Fruit fly (Drosophila melanogaster) whole organism, embryonic: ENCODE data around the gene Uba4.

Experiments used
- Bdp1 ChIP-seq: fragments of 200-800 bp; sonication (Bioruptor generic); optimal IDR thresholded peaks from 3 replicates; lab custom pipeline; 2016; ENCODE audit warnings: missing biosample characterization, missing genetic modification characterization
- CG10209 ChIP-seq: fragments of 200-800 bp; sonication (Bioruptor generic); optimal IDR thresholded peaks from 3 replicates; lab custom pipeline; 2017; ENCODE audit warnings: missing biosample characterization, mild to moderate bottlenecking, missing genetic modification characterization, missing genetic modification reagents
- CG10274 ChIP-seq: fragments of 200-800 bp; sonication (Bioruptor generic); optimal IDR thresholded peaks from 3 replicates; lab custom pipeline; 2017; ENCODE audit warnings: missing biosample characterization, mild to moderate bottlenecking, missing genetic modification characterization
- CG10543 ChIP-seq: fragments of 200-800 bp; sonication (Bioruptor generic); optimal IDR thresholded peaks from 3 replicates; lab custom pipeline; 2017; ENCODE audit warnings: missing biosample characterization, mild to moderate bottlenecking, missing genetic modification characterization, moderate library complexity
- CG13287 ChIP-seq: fragments of 200-800 bp; sonication (Bioruptor generic); IDR thresholded peaks from 2 replicates; pipeline ENCODE4 v1.3.6; 2022; ENCODE audit warnings: missing biosample characterization, missing genetic modification characterization; ENCODE audit not compliant: partially characterized antibody
- CG13624 ChIP-seq: fragments of 200-800 bp; sonication (Bioruptor generic); optimal IDR thresholded peaks from 2 replicates; lab custom pipeline; 2016; ENCODE audit warnings: missing biosample characterization, missing genetic modification characterization
- CG14710 ChIP-seq: fragments of 200-800 bp; sonication (Bioruptor generic); optimal IDR thresholded peaks from 3 replicates; lab custom pipeline; 2019; ENCODE audit warnings: missing biosample characterization, mild to moderate bottlenecking, missing genetic modification characterization, moderate library complexity
- CG14965 ChIP-seq: fragments of 200-800 bp; sonication (Bioruptor generic); optimal IDR thresholded peaks from 2 replicates; lab custom pipeline; 2016; ENCODE audit warnings: missing biosample characterization, missing genetic modification characterization, borderline replicate concordance
- CG15269 ChIP-seq: fragments of 200-800 bp; sonication (Bioruptor generic); optimal IDR thresholded peaks from 2 replicates; lab custom pipeline; 2018; ENCODE audit warnings: missing biosample characterization, mild to moderate bottlenecking, missing genetic modification characterization, moderate library complexity
- CG1529 ChIP-seq: fragments of 200-800 bp; sonication (Bioruptor generic); optimal IDR thresholded peaks from 3 replicates; lab custom pipeline; 2018; ENCODE audit warnings: missing biosample characterization, missing genetic modification characterization
- CG15601 ChIP-seq: fragments of 200-800 bp; sonication (Bioruptor generic); optimal IDR thresholded peaks from 3 replicates; lab custom pipeline; 2019; ENCODE audit warnings: missing biosample characterization, mild to moderate bottlenecking, missing genetic modification characterization, moderate library complexity
- CG15696 ChIP-seq: fragments of 200-800 bp; sonication (Bioruptor generic); optimal IDR thresholded peaks from 2 replicates; lab custom pipeline; 2019; ENCODE audit warnings: missing biosample characterization, mild to moderate bottlenecking, missing genetic modification characterization, moderate library complexity
- CG4360 ChIP-seq: fragments of 200-800 bp; sonication (Bioruptor generic); IDR thresholded peaks from 2 replicates; pipeline ENCODE4 v1.3.6; 2022; ENCODE audit warnings: missing biosample characterization, missing genetic modification characterization
- CG4404 ChIP-seq: fragments of 200-800 bp; sonication (Bioruptor generic); IDR thresholded peaks from 2 replicates; pipeline ENCODE4 v1.3.6; 2022; ENCODE audit warnings: missing biosample characterization, missing genetic modification characterization
- CG6791 ChIP-seq: fragments of 200-800 bp; sonication (Bioruptor generic); IDR thresholded peaks from 3 replicates; pipeline ENCODE4 v1.3.6; 2022; ENCODE audit warnings: missing biosample characterization, missing genetic modification characterization; ENCODE audit not compliant: partially characterized antibody
- CG7928 ChIP-seq: fragments of 200-800 bp; sonication (Bioruptor generic); optimal IDR thresholded peaks from 2 replicates; lab custom pipeline; 2017; ENCODE audit warnings: missing biosample characterization, mild to moderate bottlenecking, missing genetic modification characterization
- CTCF ChIP-seq: fragments of 200-800 bp; sonication (Bioruptor generic); optimal IDR thresholded peaks from 2 replicates; lab custom pipeline; 2017; ENCODE audit warnings: missing biosample characterization, mild to moderate bottlenecking, missing genetic modification characterization, moderate library complexity
- Chrac-16 ChIP-seq: fragments of 200-800 bp; sonication (Bioruptor generic); optimal IDR thresholded peaks from 3 replicates; lab custom pipeline; 2016; ENCODE audit warnings: missing biosample characterization, missing genetic modification characterization
- CrebB ChIP-seq: fragments of 200-800 bp; sonication (Bioruptor generic); optimal IDR thresholded peaks from 3 replicates; lab custom pipeline; 2018; ENCODE audit warnings: missing biosample characterization, mild to moderate bottlenecking, missing genetic modification characterization
- Dbx ChIP-seq: fragments of 200-800 bp; sonication (Bioruptor generic); IDR thresholded peaks from 3 replicates; pipeline ENCODE4 v1.3.6; 2022; ENCODE audit warnings: missing biosample characterization, missing genetic modification characterization
- Doc3 ChIP-seq: fragments of 200-800 bp; sonication (Bioruptor generic); IDR thresholded peaks from 3 replicates; pipeline ENCODE4 v1.3.6; 2022; ENCODE audit warnings: missing biosample characterization, missing genetic modification characterization; ENCODE audit not compliant: partially characterized antibody
- Fer1 ChIP-seq: fragments of 200-800 bp; sonication (Bioruptor generic); optimal IDR thresholded peaks from 2 replicates; lab custom pipeline; 2017; ENCODE audit warnings: missing biosample characterization, mild to moderate bottlenecking, missing genetic modification characterization
- Fer3 ChIP-seq: fragments of 200-800 bp; sonication (Bioruptor generic); optimal IDR thresholded peaks from 2 replicates; lab custom pipeline; 2018; ENCODE audit warnings: missing biosample characterization, mild to moderate bottlenecking, missing genetic modification characterization, moderate library complexity
- HHEX ChIP-seq: fragments of 200-800 bp; sonication (Bioruptor generic); optimal IDR thresholded peaks from 3 replicates; lab custom pipeline; 2017; ENCODE audit warnings: missing biosample characterization, mild to moderate bottlenecking, missing genetic modification characterization, missing genetic modification reagents
- Hey ChIP-seq: fragments of 200-800 bp; sonication (Bioruptor generic); optimal IDR thresholded peaks from 3 replicates; lab custom pipeline; 2018; ENCODE audit warnings: missing biosample characterization, mild to moderate bottlenecking, missing genetic modification characterization
- Hmx ChIP-seq: fragments of 200-800 bp; sonication (Bioruptor generic); optimal IDR thresholded peaks from 2 replicates; lab custom pipeline; 2016; ENCODE audit warnings: missing biosample characterization, missing genetic modification characterization
- Jarid2 ChIP-seq: fragments of 200-800 bp; sonication (Bioruptor generic); optimal IDR thresholded peaks from 3 replicates; lab custom pipeline; 2017; ENCODE audit warnings: mild to moderate bottlenecking, missing biosample characterization, missing genetic modification reagents, missing genetic modification characterization
- Optix ChIP-seq: fragments of 200-800 bp; sonication (Bioruptor generic); IDR thresholded peaks from 3 replicates; pipeline ENCODE4 v1.3.6; 2022; ENCODE audit warnings: missing biosample characterization, missing genetic modification characterization
- Sry-δ ChIP-seq: fragments of 200-800 bp; sonication (Bioruptor generic); optimal IDR thresholded peaks from 2 replicates; lab custom pipeline; 2016; ENCODE audit warnings: missing biosample characterization, missing genetic modification characterization
- cg ChIP-seq: fragments of 200-800 bp; sonication (Bioruptor generic); optimal IDR thresholded peaks from 3 replicates; lab custom pipeline; 2019; ENCODE audit warnings: missing biosample characterization, mild to moderate bottlenecking, missing genetic modification characterization, moderate library complexity
- dimm ChIP-seq: fragments of 200-800 bp; sonication (Bioruptor generic); IDR thresholded peaks from 2 replicates; pipeline ENCODE4 v1.3.6; 2022; ENCODE audit warnings: missing biosample characterization, missing genetic modification characterization
- esg ChIP-seq: fragments of 200-800 bp; sonication (Bioruptor generic); conservative IDR thresholded peaks from 2 replicates; pipeline ENCODE4 v1.3.6; 2022; ENCODE audit warnings: missing biosample characterization, missing genetic modification characterization
- fd96Cb ChIP-seq: fragments of 200-800 bp; sonication (Bioruptor generic); optimal IDR thresholded peaks from 2 replicates; lab custom pipeline; 2018; ENCODE audit warnings: missing biosample characterization, mild to moderate bottlenecking, missing genetic modification characterization, moderate library complexity
- gcm2 ChIP-seq: fragments of 200-800 bp; sonication (Bioruptor generic); optimal IDR thresholded peaks from 2 replicates; lab custom pipeline; 2016; ENCODE audit warnings: missing biosample characterization, missing genetic modification characterization
- h ChIP-seq: fragments of >200 bp; optimal IDR thresholded peaks from 2 replicates; lab custom pipeline; 2017
- ind ChIP-seq: fragments of 200-800 bp; sonication (Bioruptor generic); optimal IDR thresholded peaks from 3 replicates; lab custom pipeline; 2016; ENCODE audit warnings: missing biosample characterization, missing genetic modification characterization
- lilli ChIP-seq: fragments of 200-800 bp; sonication (Bioruptor generic); optimal IDR thresholded peaks from 3 replicates; lab custom pipeline; 2016; ENCODE audit warnings: missing biosample characterization, missing genetic modification characterization
- mirr ChIP-seq: fragments of 200-800 bp; sonication (Bioruptor generic); optimal IDR thresholded peaks from 3 replicates; lab custom pipeline; 2018; ENCODE audit warnings: missing biosample characterization, mild to moderate bottlenecking, missing genetic modification characterization
- onecut ChIP-seq: fragments of 200-800 bp; sonication (Bioruptor generic); IDR thresholded peaks from 2 replicates; pipeline ENCODE4 v1.3.6; 2022; ENCODE audit warnings: missing biosample characterization, missing genetic modification characterization
- otp ChIP-seq: fragments of 200-800 bp; sonication (Bioruptor generic); IDR thresholded peaks from 3 replicates; pipeline ENCODE4, ENCODE4 v1.3.6; 2022; ENCODE audit warnings: missing biosample characterization, missing genetic modification characterization
- pho ChIP-seq: fragments of 200-800 bp; sonication (Bioruptor generic); optimal IDR thresholded peaks from 2 replicates; lab custom pipeline; 2016; ENCODE audit warnings: missing biosample characterization, missing genetic modification characterization
- pnt ChIP-seq: fragments of 200-800 bp; sonication (Bioruptor generic); optimal IDR thresholded peaks from 3 replicates; lab custom pipeline; 2016; ENCODE audit warnings: missing biosample characterization, missing genetic modification characterization
- prd ChIP-seq, 3 experiments: fragments of >200 bp in 2 of 3; fragments of 200-800 bp in 1 of 3; sonication (Bioruptor generic) in 1 of 3; optimal IDR thresholded peaks in 2 of 3; IDR thresholded peaks in 1 of 3; 2 replicates in 2 of 3; 3 replicates in 1 of 3; pipeline versions ENCODE4 v1.3.6 to Lab custom; 2017 to 2022; ENCODE audit warnings: missing biosample characterization in 1 of 3, missing genetic modification characterization in 1 of 3
- pros ChIP-seq: fragments of 200-800 bp; sonication (Bioruptor generic); optimal IDR thresholded peaks from 3 replicates; lab custom pipeline; 2019; ENCODE audit warnings: missing biosample characterization, mild to moderate bottlenecking, missing genetic modification characterization, moderate library complexity
- sna ChIP-seq: fragments of 200-800 bp; sonication (Bioruptor generic); IDR thresholded peaks from 2 replicates; pipeline ENCODE4 v1.3.6; 2022; ENCODE audit warnings: missing biosample characterization, missing genetic modification characterization; ENCODE audit not compliant: partially characterized antibody
- tio ChIP-seq: fragments of 200-800 bp; sonication (Bioruptor generic); optimal IDR thresholded peaks from 2 replicates; lab custom pipeline; 2017; ENCODE audit warnings: missing biosample characterization, missing genetic modification characterization, inconsistent platforms
- trh ChIP-seq: fragments of 200-800 bp; sonication (Bioruptor generic); optimal IDR thresholded peaks from 2 replicates; lab custom pipeline; 2016; ENCODE audit warnings: missing biosample characterization, missing genetic modification characterization
- unpg ChIP-seq: fragments of 200-800 bp; sonication (Bioruptor generic); optimal IDR thresholded peaks from 3 replicates; lab custom pipeline; 2018; ENCODE audit warnings: missing biosample characterization, mild to moderate bottlenecking, missing genetic modification characterization, moderate library complexity
- vvl ChIP-seq: fragments of 200-800 bp; sonication (Bioruptor generic); IDR thresholded peaks from 2 replicates; pipeline ENCODE4 v1.3.6; 2022; ENCODE audit warnings: missing biosample characterization, missing genetic modification characterization

Uba4 gene

dm6 chr2L:8553789-8554626 is 36.8 kb downstream of the Uba4 start (continued):
- peak; percentile 34 for TF ChIP-seq fd96Cb
- TF ChIP-seq Hey (tag; lab: Kevin White, UChicago): peak; percentile 23
- TF ChIP-seq Chrac-16: peak; percentile 53
- TF ChIP-seq esg (GFP tag; lab: Robert Waterston, UW): 0 out of 2 replicates have a peak, but pooled peaks have one; percentile 22
- peak; percentile 7 for TF ChIP-seq pnt (GFP tag; lab: Kevin White, UChicago)
- TF ChIP-seq CG13624 (GFP tag; lab: Kevin White, UChicago): no peak
- TF ChIP-seq CG15269 (tag; lab: Kevin White, UChicago): peak; percentile 27
- TF ChIP-seq cg: no peak
- no peak for TF ChIP-seq prd (optimal IDR thresholded peaks at IDR 0.05; lab: Kevin White, UChicago)
- peak; percentile 53; the same call in 1 of the 3 replicates for TF ChIP-seq prd (GFP tag; IDR thresholded peaks at IDR 0.05; lab: Robert Waterston, UW)
- TF ChIP-seq pho (GFP tag; lab: Kevin White, UChicago): peak; percentile 38
- TF ChIP-seq CG6791: no peak
- TF ChIP-seq Sry-δ (GFP tag; lab: Kevin White, UChicago): peak; percentile 3
- no peak for TF ChIP-seq CG13287 (GFP tag; lab: Robert Waterston, UW)
- TF ChIP-seq Jarid2 (GFP tag; lab: Kevin White, UChicago): no peak
- TF ChIP-seq dimm (GFP tag; lab: Robert Waterston, UW): no peak
- TF ChIP-seq CG10543: no peak
- TF ChIP-seq mirr (GFP tag; lab: Kevin White, UChicago): no peak
- peak; percentile 41 for TF ChIP-seq CG14710 (tag; lab: Kevin White, UChicago)
- no peak for TF ChIP-seq Doc3
- peak; percentile 8 for TF ChIP-seq CG15696 (tag; lab: Kevin White, UChicago)
- TF ChIP-seq CG15601 (tag; lab: Kevin White, UChicago): peak; percentile 39
- TF ChIP-seq h: no peak
- peak; percentile 35 for TF ChIP-seq gcm2 (GFP tag; lab: Kevin White, UChicago)
- TF ChIP-seq onecut: peak; percentile 49
- TF ChIP-seq otp (GFP tag; lab: Robert Waterston, UW): 0 out of 3 replicates have a peak, but pooled peaks have one; percentile 4
- no peak for TF ChIP-seq CG7928 (GFP tag; lab: Kevin White, UChicago)
- TF ChIP-seq Fer1: no peak
- no peak for TF ChIP-seq Bdp1 (GFP tag; lab: Kevin White, UChicago)
- peak; percentile 80 for TF ChIP-seq vvl (GFP tag; lab: Robert Waterston, UW)
- TF ChIP-seq Optix (GFP tag; lab: Robert Waterston, UW): no peak
- TF ChIP-seq Fer3: peak; percentile 21
- peak; percentile 42 for TF ChIP-seq pros (GFP tag; lab: Kevin White, UChicago)
- TF ChIP-seq CrebB (tag; lab: Kevin White, UChicago): no peak
- no peak for TF ChIP-seq HHEX (GFP tag; lab: Kevin White, UChicago)
- no peak for TF ChIP-seq CTCF
- peak; percentile 15 for TF ChIP-seq ind (GFP tag; lab: Kevin White, UChicago)
- TF ChIP-seq Dbx (GFP tag; lab: Robert Waterston, UW): no peak
- no peak for TF ChIP-seq CG4360 (GFP tag; lab: Robert Waterston, UW)
- TF ChIP-seq sna (GFP tag; lab: Robert Waterston, UW): no peak
- TF ChIP-seq CG10274 (GFP tag; lab: Kevin White, UChicago): no peak
- no peak for TF ChIP-seq tio (GFP tag; lab: Kevin White, UChicago)
- TF ChIP-seq lilli (GFP tag; lab: Kevin White, UChicago): peak; percentile 33
- TF ChIP-seq CG10209 (GFP tag; lab: Kevin White, UChicago): no peak
- TF ChIP-seq CG1529 (GFP tag; lab: Kevin White, UChicago): peak; percentile 15
- no peak for TF ChIP-seq trh (GFP tag; lab: Kevin White, UChicago)
- TF ChIP-seq CG14965 (GFP tag; lab: Kevin White, UChicago): no peak
- peak; percentile 70 for TF ChIP-seq unpg (GFP tag; lab: Kevin White, UChicago)
- no peak for TF ChIP-seq CG4404 (GFP tag; lab: Robert Waterston, UW)
- TF ChIP-seq Hmx: no peak
